Worm (Caenorhabditis elegans) whole organism, L2 larva: ENCODE results near the gene Y54G2A.40.

Experiments used
- C34F6.9 ChIP-seq: fragments of 150-350 bp; optimal IDR thresholded peaks from 2 replicates; lab custom pipeline; 2014; ENCODE audit warnings: missing biosample characterization, missing genetic modification characterization
- R02D3.7 ChIP-seq: fragments of 150-350 bp; optimal IDR thresholded peaks from 2 replicates; lab custom pipeline; 2014; ENCODE audit warnings: missing biosample characterization, missing genetic modification characterization
- Y55F3AM.14 ChIP-seq: fragments of 200-800 bp; sonication (Bioruptor generic); optimal IDR thresholded peaks from 2 replicates; lab custom pipeline; 2018; ENCODE audit warnings: mild to moderate bottlenecking, missing genetic modification characterization, missing compliant biosample characterization
- alr-1 ChIP-seq: fragments of 150-350 bp; optimal IDR thresholded peaks from 2 replicates; lab custom pipeline; 2014; ENCODE audit warnings: missing biosample characterization, missing genetic modification characterization
- aly-2 ChIP-seq: fragments of 150-350 bp; optimal IDR thresholded peaks from 2 replicates; lab custom pipeline; 2014; ENCODE audit warnings: missing biosample characterization, missing genetic modification characterization
- blmp-1 ChIP-seq: sonication (generic microtip); optimal IDR thresholded peaks from 2 replicates; lab custom pipeline; 2017; ENCODE audit warnings: missing genetic modification characterization, mild to moderate bottlenecking, missing compliant biosample characterization, antibody characterized with exemption, moderate library complexity; ENCODE audit not compliant: insufficient read depth
- ceh-16 ChIP-seq: fragments of 150-350 bp; optimal IDR thresholded peaks from 2 replicates; lab custom pipeline; 2014; ENCODE audit warnings: missing biosample characterization, missing genetic modification characterization
- ceh-82 ChIP-seq: fragments of 150-350 bp; optimal IDR thresholded peaks from 2 replicates; lab custom pipeline; 2014; ENCODE audit warnings: missing biosample characterization, missing genetic modification characterization
- crh-2 ChIP-seq: sonication (generic microtip); optimal IDR thresholded peaks from 2 replicates; lab custom pipeline; 2017; ENCODE audit warnings: missing biosample characterization, missing genetic modification characterization
- dmd-4 ChIP-seq: sonication (generic microtip); optimal IDR thresholded peaks from 2 replicates; lab custom pipeline; 2017; ENCODE audit warnings: missing biosample characterization, missing genetic modification characterization
- egl-27 ChIP-seq: sonication (generic microtip); optimal IDR thresholded peaks from 3 replicates; lab custom pipeline; 2017; ENCODE audit warnings: missing biosample characterization, missing genetic modification reagents, missing genetic modification characterization
- elt-1 ChIP-seq: fragments of 150-350 bp; optimal IDR thresholded peaks from 2 replicates; lab custom pipeline; 2014; ENCODE audit warnings: missing biosample characterization, missing genetic modification characterization
- elt-3 ChIP-seq: sonication (generic microtip); optimal IDR thresholded peaks from 2 replicates; lab custom pipeline; 2017; ENCODE audit warnings: missing biosample characterization, missing genetic modification characterization
- fos-1 ChIP-seq: fragments of 150-350 bp; optimal IDR thresholded peaks from 2 replicates; lab custom pipeline; 2014; ENCODE audit warnings: missing biosample characterization, missing genetic modification characterization
- gmeb-1 ChIP-seq: fragments of 150-350 bp; optimal IDR thresholded peaks from 2 replicates; lab custom pipeline; 2014; ENCODE audit warnings: missing biosample characterization, missing genetic modification characterization
- lin-11 ChIP-seq: fragments of 150-350 bp; sonication (generic microtip); optimal IDR thresholded peaks from 2 replicates; lab custom pipeline; 2014; ENCODE audit warnings: missing biosample characterization, missing genetic modification characterization, inconsistent platforms, mixed read lengths
- lin-13 ChIP-seq: fragments of 150-350 bp; optimal IDR thresholded peaks from 2 replicates; lab custom pipeline; 2014; ENCODE audit warnings: missing biosample characterization, missing genetic modification reagents, missing genetic modification characterization
- lin-39 ChIP-seq: fragments of 150-350 bp; optimal IDR thresholded peaks from 2 replicates; lab custom pipeline; 2014; ENCODE audit warnings: missing biosample characterization, missing genetic modification reagents, missing genetic modification characterization
- lsy-2 ChIP-seq, 2 experiments: fragments of 150-350 bp in 1 of 2; sonication (generic microtip) in 1 of 2; optimal IDR thresholded peaks; 2 replicates each; lab custom pipeline; 2014 to 2017; ENCODE audit warnings: missing biosample characterization in 2 of 2, missing genetic modification characterization in 2 of 2
- mab-5 ChIP-seq: fragments of 150-350 bp; optimal IDR thresholded peaks from 2 replicates; lab custom pipeline; 2014; ENCODE audit warnings: missing biosample characterization, missing genetic modification characterization
- mdl-1 ChIP-seq, 2 experiments: fragments of 150-350 bp in 1 of 2; sonication (generic microtip) in 1 of 2; optimal IDR thresholded peaks; 2 replicates each; lab custom pipeline; 2017; ENCODE audit warnings: missing biosample characterization in 2 of 2, missing genetic modification characterization in 2 of 2
- nhr-11 ChIP-seq: fragments of 150-350 bp; optimal IDR thresholded peaks from 2 replicates; lab custom pipeline; 2014; ENCODE audit warnings: missing biosample characterization, missing genetic modification characterization
- nhr-12 ChIP-seq: fragments of 150-350 bp; optimal IDR thresholded peaks from 2 replicates; lab custom pipeline; 2014; ENCODE audit warnings: missing biosample characterization, missing genetic modification characterization
- nhr-129 ChIP-seq: fragments of 150-350 bp; optimal IDR thresholded peaks from 2 replicates; lab custom pipeline; 2014; ENCODE audit warnings: missing biosample characterization, missing genetic modification characterization
- nhr-21 ChIP-seq: fragments of 150-350 bp; optimal IDR thresholded peaks from 2 replicates; lab custom pipeline; 2014; ENCODE audit warnings: missing biosample characterization, missing genetic modification characterization
- nhr-23 ChIP-seq: fragments of 150-350 bp; optimal IDR thresholded peaks from 2 replicates; lab custom pipeline; 2014; ENCODE audit warnings: missing biosample characterization, missing genetic modification reagents, missing genetic modification characterization
- nhr-237 ChIP-seq: fragments of 150-350 bp; optimal IDR thresholded peaks from 2 replicates; lab custom pipeline; 2014; ENCODE audit warnings: missing biosample characterization, missing genetic modification characterization
- nhr-25 ChIP-seq: fragments of 150-350 bp; sonication (generic microtip); optimal IDR thresholded peaks from 3 replicates; lab custom pipeline; 2014; ENCODE audit warnings: missing biosample characterization, missing genetic modification characterization
- peb-1 ChIP-seq: fragments of 150-350 bp; optimal IDR thresholded peaks from 2 replicates; lab custom pipeline; 2014; ENCODE audit warnings: missing biosample characterization, missing genetic modification characterization
- skn-1 ChIP-seq: sonication (generic microtip); optimal IDR thresholded peaks from 2 replicates; lab custom pipeline; 2017; ENCODE audit warnings: missing biosample characterization, missing genetic modification characterization
- sma-3 ChIP-seq: sonication (generic microtip); optimal IDR thresholded peaks from 2 replicates; lab custom pipeline; 2016; ENCODE audit warnings: missing genetic modification reagents, missing genetic modification characterization, missing compliant biosample characterization
- sma-9 ChIP-seq, 2 experiments: fragments of 150-350 bp in 1 of 2; sonication (generic microtip) in 1 of 2; optimal IDR thresholded peaks; 2 replicates each; lab custom pipeline; 2014 to 2016; ENCODE audit warnings: missing genetic modification characterization in 2 of 2, mild to moderate bottlenecking in 1 of 2, missing biosample characterization in 1 of 2, missing compliant biosample characterization in 1 of 2, missing genetic modification reagents in 1 of 2, moderate library complexity in 1 of 2
- snpc-4 ChIP-seq: fragments of 150-350 bp; optimal IDR thresholded peaks from 2 replicates; lab custom pipeline; 2014; ENCODE audit warnings: missing biosample characterization, missing genetic modification characterization
- unc-39 ChIP-seq: fragments of 150-350 bp; optimal IDR thresholded peaks from 2 replicates; lab custom pipeline; 2014; ENCODE audit warnings: missing biosample characterization, missing genetic modification characterization
- unc-55 ChIP-seq: fragments of 150-350 bp; sonication (generic microtip); optimal IDR thresholded peaks from 3 replicates; lab custom pipeline; 2014; ENCODE audit warnings: missing biosample characterization, missing genetic modification reagents, missing genetic modification characterization
- unc-62 ChIP-seq: fragments of 150-350 bp; optimal IDR thresholded peaks from 2 replicates; lab custom pipeline; 2014; ENCODE audit warnings: missing biosample characterization, missing genetic modification reagents, missing genetic modification characterization
- ztf-11 ChIP-seq: sonication (generic microtip); optimal IDR thresholded peaks from 2 replicates; lab custom pipeline; 2017; ENCODE audit warnings: missing biosample characterization, missing genetic modification characterization
- ztf-4 ChIP-seq: fragments of 150-350 bp; optimal IDR thresholded peaks from 2 replicates; lab custom pipeline; 2014; ENCODE audit warnings: missing biosample characterization, missing genetic modification characterization

Y54G2A.40 gene

DNA sequence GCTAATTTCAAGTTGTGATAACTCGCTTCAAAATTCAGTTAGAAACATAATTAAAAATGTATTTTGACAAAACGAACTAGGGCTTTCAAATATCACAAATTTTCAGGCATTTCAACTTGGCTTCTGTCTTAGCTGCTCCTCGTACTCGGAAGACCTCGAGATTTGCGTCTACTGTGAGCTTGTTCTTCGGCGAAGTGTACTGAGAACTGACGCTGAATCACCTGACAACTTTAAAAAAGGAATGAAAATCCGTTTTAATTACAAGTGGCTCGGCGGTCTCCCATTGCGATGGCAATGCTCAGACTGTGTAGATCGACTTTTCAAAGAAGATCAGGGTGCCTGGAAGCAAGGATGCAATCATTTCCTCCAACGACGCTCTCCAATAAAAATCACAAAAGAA, 4.3 kb downstream of the Y54G2A.40 start, which contains the start of gene clec-85:
Gene clec-85 (plus strand): TSS at position 301 of the 400 bp plus-strand sequence.
- TF ChIP-seq ztf-4 (tag; lab: Kevin White, UChicago) (no peak), unc-55 (GFP tag; lab: Kevin White, UChicago) (no peak), unc-39 (tag; lab: Kevin White, UChicago) (no peak), elt-3 (tag; lab: Kevin White, UChicago) (no peak), lin-11 (tag; lab: Kevin White, UChicago) (no peak), lin-39 (tag; lab: Kevin White, UChicago) (no peak), fos-1 (tag; lab: Kevin White, UChicago) (no peak), mdl-1 (tag; optimal IDR thresholded peaks at IDR 0.05; lab: Kevin White, UChicago) (no peak), R02D3.7 (tag; lab: Kevin White, UChicago) (no peak), Y55F3AM.14 (GFP tag; lab: Kevin White, UChicago) (no peak), egl-27 (tag; lab: Kevin White, UChicago) (no peak), peb-1 (tag; lab: Kevin White, UChicago) (no peak), nhr-21 (tag; lab: Kevin White, UChicago) (no peak), nhr-23 (no peak), skn-1 (no peak), sma-9 (GFP tag; optimal IDR thresholded peaks at IDR 0.05; lab: Kevin White, UChicago) (no peak), sma-9 (tag; optimal IDR thresholded peaks at IDR 0.05; lab: Kevin White, UChicago) (no peak), C34F6.9 (tag; lab: Kevin White, UChicago) (no peak), nhr-25 (tag; lab: Kevin White, UChicago) (no peak), dmd-4 (tag; lab: Kevin White, UChicago) (no peak), nhr-237 (tag; lab: Kevin White, UChicago) (no peak)

DNA sequence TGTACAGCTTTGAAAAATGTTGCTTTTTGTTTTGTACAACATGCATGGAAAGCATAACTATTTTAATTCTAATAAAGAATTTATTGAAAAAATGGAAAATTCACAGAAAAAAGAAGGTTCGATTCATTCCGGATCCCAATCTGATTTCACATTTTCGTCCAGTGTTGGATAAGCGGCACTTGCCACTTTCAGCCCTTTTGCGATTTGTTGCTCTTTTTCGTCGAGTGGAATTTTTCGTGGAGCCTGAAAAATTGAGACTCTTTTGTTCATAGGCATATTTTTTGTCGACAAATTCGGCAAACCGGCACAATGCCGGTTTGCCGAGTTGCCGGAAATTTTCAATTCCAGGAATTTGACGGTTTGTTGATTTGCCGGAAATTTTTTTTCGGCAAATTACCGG, 5.3 kb downstream of the Y54G2A.40 start:
- TF ChIP-seq Y55F3AM.14 (GFP tag; lab: Kevin White, UChicago) (no peak), dmd-4 (tag; lab: Kevin White, UChicago) (no peak), sma-3 (GFP tag; lab: Kevin White, UChicago) (no peak), ceh-82 (tag; lab: Kevin White, UChicago) (no peak), elt-1 (tag; lab: Kevin White, UChicago) (no peak), mab-5 (no peak), unc-62 (GFP tag; lab: Kevin White, UChicago) (no peak), aly-2 (tag; lab: Kevin White, UChicago) (no peak), nhr-11 (tag; lab: Kevin White, UChicago) (no peak)

DNA sequence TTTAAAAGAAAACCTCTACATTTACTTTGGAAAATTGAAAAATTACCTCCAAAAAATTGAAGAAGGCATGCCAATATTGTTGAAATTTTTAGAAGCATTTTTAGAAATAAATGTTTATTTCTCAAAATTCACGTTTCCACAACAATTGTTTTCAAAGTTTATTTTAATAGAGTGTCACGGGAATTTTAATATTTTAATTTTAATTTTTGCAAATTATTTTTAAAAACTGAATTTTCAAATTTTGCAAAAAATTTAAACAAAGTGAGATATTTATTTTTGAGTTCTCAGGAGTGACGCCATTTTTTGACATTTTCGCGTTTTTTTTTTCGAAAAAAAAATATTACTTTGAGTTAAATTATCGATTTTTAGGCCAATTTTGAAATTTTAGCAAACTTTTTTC, 6.9 kb downstream of the Y54G2A.40 start, which contains the start of gene Y54G2A.49:
Gene Y54G2A.49 (minus strand): TSS at position 101 of the 400 bp plus-strand sequence.
- TF ChIP-seq ceh-82 (tag; lab: Kevin White, UChicago) (no peak), ztf-4 (tag; lab: Kevin White, UChicago) (no peak), lin-13 (GFP tag; lab: Kevin White, UChicago) (no peak), lsy-2 (tag; optimal IDR thresholded peaks at IDR 0.05; lab: Kevin White, UChicago) (no peak), mab-5 (no peak), nhr-12 (tag; lab: Kevin White, UChicago) (no peak)
- TF ChIP-seq, all 48 proteins: peak for 0

DNA sequence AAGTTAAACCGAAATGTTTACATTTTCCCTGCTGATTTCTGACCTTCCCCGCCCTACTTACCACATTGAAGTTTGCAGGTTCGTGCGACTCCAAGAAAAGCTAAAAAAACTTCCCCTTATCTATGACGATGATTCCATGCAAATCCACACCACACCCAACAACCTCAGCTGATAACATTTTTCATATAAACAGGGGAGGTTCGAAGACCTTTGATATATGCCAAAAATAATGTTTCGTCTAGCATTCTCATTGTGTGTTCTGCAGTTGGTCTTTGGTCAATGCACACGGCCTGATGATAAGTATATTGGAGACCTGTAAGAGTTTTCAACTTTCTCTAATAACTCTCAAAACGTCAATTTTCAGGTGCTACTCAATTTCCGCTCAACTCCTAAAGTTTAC, 7.9 kb downstream of the Y54G2A.40 start:
- no peak for TF ChIP-seq snpc-4 (tag; lab: Kevin White, UChicago)
- TF ChIP-seq Y55F3AM.14 (GFP tag; lab: Kevin White, UChicago), result no peak
- no peak for TF ChIP-seq crh-2
- no peak for TF ChIP-seq ztf-11 (tag; lab: Kevin White, UChicago)
- TF ChIP-seq egl-27 (tag; lab: Kevin White, UChicago), result no peak
- peak; percentile 8 for TF ChIP-seq fos-1 (tag; lab: Kevin White, UChicago)

DNA sequence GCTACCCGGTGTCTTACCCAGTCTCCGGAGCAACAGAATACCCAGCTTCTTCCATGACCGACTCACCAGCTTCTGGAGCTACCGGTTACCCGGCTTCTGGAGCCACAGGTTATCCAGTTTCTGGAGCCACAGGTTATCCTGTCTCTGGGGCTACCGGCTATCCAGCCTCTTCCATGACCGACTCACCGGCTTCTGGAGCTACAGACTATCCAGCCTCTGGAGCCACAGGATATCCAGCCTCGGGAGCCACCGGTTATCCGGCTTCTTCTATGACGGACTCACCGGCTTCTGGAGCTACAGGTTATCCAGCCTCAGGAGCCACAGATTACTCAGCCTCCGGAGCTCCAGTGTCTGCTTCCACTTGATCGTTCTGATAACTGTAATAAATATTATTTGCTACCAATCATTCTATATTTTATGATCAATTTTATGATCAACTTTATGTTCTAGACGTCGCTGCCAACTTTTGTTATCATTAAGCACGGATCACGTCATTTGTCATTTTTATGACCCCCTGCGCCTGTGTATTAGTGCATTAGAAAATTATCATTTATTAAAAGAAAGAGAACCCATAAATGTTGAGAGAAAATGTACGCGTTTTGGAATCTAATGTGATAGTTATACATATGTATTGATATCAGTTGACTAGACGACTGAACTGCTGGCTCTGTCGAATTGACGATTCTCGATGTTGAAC, 8.9 kb downstream of the Y54G2A.40 start:
- no peak for TF ChIP-seq elt-3 (tag; lab: Kevin White, UChicago)
- peak; percentile 70 for TF ChIP-seq fos-1 (tag; lab: Kevin White, UChicago)
- TF ChIP-seq sma-9 (GFP tag; optimal IDR thresholded peaks at IDR 0.05; lab: Kevin White, UChicago), result peak; percentile 78
- TF ChIP-seq sma-9 (tag; optimal IDR thresholded peaks at IDR 0.05; lab: Kevin White, UChicago), result no peak
- TF ChIP-seq lin-39 (tag; lab: Kevin White, UChicago), result no peak
- no peak for TF ChIP-seq Y55F3AM.14 (GFP tag; lab: Kevin White, UChicago)
- no peak for TF ChIP-seq blmp-1
- peak; percentile 60 for TF ChIP-seq crh-2
- TF ChIP-seq gmeb-1 (tag; lab: Kevin White, UChicago), result peak; percentile 3
- TF ChIP-seq alr-1 (tag; lab: Kevin White, UChicago), result no peak
- no peak for TF ChIP-seq nhr-237 (tag; lab: Kevin White, UChicago)
- no peak for TF ChIP-seq aly-2 (tag; lab: Kevin White, UChicago)
- TF ChIP-seq nhr-129 (tag; lab: Kevin White, UChicago), result no peak
- TF ChIP-seq ztf-11 (tag; lab: Kevin White, UChicago), result no peak
- no peak for TF ChIP-seq ceh-16
- TF ChIP-seq, all 48 proteins: peak for 4
